Worm (Caenorhabditis elegans): ENCODE results near the gene W07G4.8.

Gene W07G4.8

DNA sequence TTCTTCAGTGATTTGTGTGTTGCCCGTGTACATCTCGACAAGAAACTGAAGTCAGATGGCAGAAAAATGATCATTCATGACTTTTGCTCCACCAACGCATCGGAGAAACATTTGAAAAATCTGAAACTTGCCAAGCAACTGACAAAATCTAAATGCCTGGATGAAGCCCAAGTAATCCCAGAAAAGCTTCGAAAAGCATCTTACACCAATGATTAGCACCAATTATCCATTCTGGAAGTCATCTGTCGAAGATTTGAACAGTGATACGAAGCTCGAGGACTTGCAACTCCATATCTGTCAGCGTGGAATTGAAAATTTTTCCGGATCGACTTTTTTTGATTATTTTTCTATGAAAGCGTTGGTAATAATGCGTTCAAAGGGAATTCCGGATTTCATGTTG is 14.0 kb upstream of the W07G4.8 start:
- TF ChIP-seq nhr-80 (tag; optimal IDR thresholded peaks at IDR 0.05), result no peak
- TF ChIP-seq ztf-3 (GFP tag; optimal IDR thresholded peaks at IDR 0.05), result no peak
- no peak for TF ChIP-seq gei-17 (GFP tag; optimal IDR thresholded peaks at IDR 0.05)
- TF ChIP-seq ets-4 (GFP tag; optimal IDR thresholded peaks at IDR 0.05), result no peak
- no peak for TF ChIP-seq unc-130 (GFP tag; optimal IDR thresholded peaks at IDR 0.05)
- no peak for TF ChIP-seq F49E8.2 (tag; optimal IDR thresholded peaks at IDR 0.05; ENCODE audit: insufficient read depth)
- no peak for TF ChIP-seq nhr-120 (GFP tag; IDR thresholded peaks at IDR 0.05)
- TF ChIP-seq B0019.2 (GFP tag; conservative IDR thresholded peaks at IDR 0.05), result no peak
- TF ChIP-seq T26A5.8 (tag; optimal IDR thresholded peaks at IDR 0.05), result no peak
- TF ChIP-seq lin-40 (tag; optimal IDR thresholded peaks at IDR 0.05), result no peak
- no peak for TF ChIP-seq ceh-100 (GFP tag; IDR thresholded peaks at IDR 0.05)
- no peak for TF ChIP-seq zim-3 (tag; optimal IDR thresholded peaks at IDR 0.05)
- no peak for TF ChIP-seq T07F8.4 (tag; optimal IDR thresholded peaks at IDR 0.05)
- TF ChIP-seq F22D6.2 (tag; optimal IDR thresholded peaks at IDR 0.05), result no peak
- no peak for TF ChIP-seq cebp-2 (GFP tag; IDR thresholded peaks at IDR 0.05)
- no peak for TF ChIP-seq F52B5.7 (tag; optimal IDR thresholded peaks at IDR 0.05)

ce11 chrV:13061836-13062235 is 12.5 kb upstream of the W07G4.8 start, which contains the start of gene F42E8.1:
Gene F42E8.1, plus strand, starts transcription at chrV:13062136.
- TF ChIP-seq atf-7 (tag; optimal IDR thresholded peaks at IDR 0.05) (no peak), dpl-1 (GFP tag; optimal IDR thresholded peaks at IDR 0.05) (no peak), tlf-1 (GFP tag; optimal IDR thresholded peaks at IDR 0.05) (no peak), egl-18 (GFP tag; IDR thresholded peaks at IDR 0.05) (no peak), rcor-1 (GFP tag; IDR thresholded peaks at IDR 0.05) (no peak), F55B11.4 (tag; optimal IDR thresholded peaks at IDR 0.05; ENCODE audit: borderline replicate concordance, insufficient read depth) (no peak), K11D2.4 (GFP tag; IDR thresholded peaks at IDR 0.05) (no peak), mxl-1 (tag; optimal IDR thresholded peaks at IDR 0.05) (no peak)

ce11 chrV:13053635-13054034 is 4.3 kb upstream of the W07G4.8 start, which contains the start of gene srr-1:
Gene srr-1, minus strand, starts transcription at chrV:13053735.
- TF ChIP-seq efl-1 (GFP tag; optimal IDR thresholded peaks at IDR 0.05) (no peak), nfya-1 (tag; optimal IDR thresholded peaks at IDR 0.05; ENCODE audit: borderline replicate concordance, insufficient read depth) (no peak), snpc-3.4 (tag; optimal IDR thresholded peaks at IDR 0.05) (no peak), F57A8.1 (GFP tag; optimal IDR thresholded peaks at IDR 0.05) (no peak), lir-1 (GFP tag; conservative IDR thresholded peaks at IDR 0.05) (no peak), ZK185.1 (tag; optimal IDR thresholded peaks at IDR 0.05; ENCODE audit: poor library complexity, severe bottlenecking) (no peak), ztf-28 (GFP tag; IDR thresholded peaks at IDR 0.05) (no peak), hmg-20 (GFP tag; IDR thresholded peaks at IDR 0.05) (no peak), hrde-1 (tag; optimal IDR thresholded peaks at IDR 0.05; ENCODE audit: borderline replicate concordance) (no peak), ztf-3 (GFP tag; optimal IDR thresholded peaks at IDR 0.05) (no peak), lin-54 (GFP tag; optimal IDR thresholded peaks at IDR 0.05) (no peak), mcd-1 (GFP tag; IDR thresholded peaks at IDR 0.05) (no peak)

- TF ChIP-seq mxl-1 (tag; optimal IDR thresholded peaks at IDR 0.05) (no peak), attf-5 (GFP tag; optimal IDR thresholded peaks at IDR 0.05) (peak; percentile 32), hlh-12 (tag; optimal IDR thresholded peaks at IDR 0.05) (no peak), lir-1 (GFP tag; conservative IDR thresholded peaks at IDR 0.05) (no peak), ztf-22 (GFP tag; optimal IDR thresholded peaks at IDR 0.05) (no peak), Y53G8AR.9 (GFP tag; conservative IDR thresholded peaks at IDR 0.05) (0 out of 2 replicates have a peak, but pooled peaks have one; percentile 20), K11D2.4 (GFP tag; IDR thresholded peaks at IDR 0.05) (no peak), dpl-1 (GFP tag; optimal IDR thresholded peaks at IDR 0.05) (no peak), dox-1 (GFP tag; IDR thresholded peaks at IDR 0.05) (peak; percentile 31; the same call in 1 of the 2 replicates), ceh-40 (GFP tag; IDR thresholded peaks at IDR 0.05) (no peak), let-526 (GFP tag; IDR thresholded peaks at IDR 0.05) (no peak), nhr-80 (tag; optimal IDR thresholded peaks at IDR 0.05) (peak; percentile 73), madf-6 (GFP tag; IDR thresholded peaks at IDR 0.05) (no peak), atf-7 (tag; optimal IDR thresholded peaks at IDR 0.05) (peak; percentile 16), bed-1 (GFP tag; IDR thresholded peaks at IDR 0.05) (no peak), egl-44 (GFP tag; IDR thresholded peaks at IDR 0.05) (no peak)
Observed at ce11 chrV:13047574-13048030, 1.8 kb downstream of the W07G4.8 start, which contains the start of gene W07G4.5. Gene W07G4.5, plus strand, starts transcription at chrV:13047980.

Measured in whole organism, young adult.